Fruit fly (Drosophila melanogaster): Measurements from ENCODE around the gene Or65b.

The Or65b gene

DNA sequence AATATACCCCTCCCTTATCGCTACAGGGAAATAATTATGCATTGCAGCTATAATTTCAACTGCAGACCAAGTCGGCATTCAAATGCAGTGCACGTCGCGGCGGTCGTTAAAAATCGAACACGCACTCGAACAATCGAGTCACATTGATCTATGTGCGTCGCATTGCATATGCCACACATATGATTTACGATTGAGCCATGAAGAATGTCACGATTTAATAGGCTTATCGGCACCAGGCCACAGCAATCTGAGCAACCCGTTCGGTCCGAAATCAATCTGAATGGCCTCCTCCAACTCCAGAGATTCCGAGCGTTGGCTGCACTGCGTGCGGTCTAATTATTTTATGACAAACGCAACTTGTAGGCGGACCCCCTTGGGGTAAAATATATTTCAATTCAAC, 14.9 kb upstream of the Or65b start:
- TF ChIP-seq CG17359 (tag; optimal IDR thresholded peaks at IDR 0.05) (no peak), pzg (GFP tag; optimal IDR thresholded peaks at IDR 0.05) (no peak), slou (GFP tag; optimal IDR thresholded peaks at IDR 0.05) (no peak), HHEX (GFP tag; optimal IDR thresholded peaks at IDR 0.05) (no peak), slp2 (GFP tag; optimal IDR thresholded peaks at IDR 0.05) (no peak), grn (GFP tag; optimal IDR thresholded peaks at IDR 0.05) (peak; percentile 61), Rfx (GFP tag; IDR thresholded peaks at IDR 0.05) (no peak), Lpt (GFP tag; optimal IDR thresholded peaks at IDR 0.05) (no peak), CG10267 (tag; optimal IDR thresholded peaks at IDR 0.05) (no peak), Max (GFP tag; optimal IDR thresholded peaks at IDR 0.05) (no peak), CG43689 (GFP tag; IDR thresholded peaks at IDR 0.05) (no peak), E2f1 (GFP tag; IDR thresholded peaks at IDR 0.05) (no peak), kni (GFP tag; optimal IDR thresholded peaks at IDR 0.05) (peak; percentile 87), CG14014 (GFP tag; IDR thresholded peaks at IDR 0.05) (no peak), sr (GFP tag; IDR thresholded peaks at IDR 0.05) (0 out of 3 replicates have a peak, but pooled peaks have one; percentile 10), CG30431 (GFP tag; optimal IDR thresholded peaks at IDR 0.05) (no peak), so (GFP tag; IDR thresholded peaks at IDR 0.05) (no peak), Hr39 (optimal IDR thresholded peaks at IDR 0.05) (no peak), CG6854 (GFP tag; optimal IDR thresholded peaks at IDR 0.05) (no peak), GATAe (GFP tag; conservative IDR thresholded peaks at IDR 0.05) (no peak), Bteb2 (GFP tag; optimal IDR thresholded peaks at IDR 0.05) (no peak), disco-r (GFP tag; optimal IDR thresholded peaks at IDR 0.05) (no peak), fd64A (GFP tag; optimal IDR thresholded peaks at IDR 0.05) (no peak), amos (GFP tag; IDR thresholded peaks at IDR 0.05; ENCODE audit: partially characterized antibody) (no peak), CG1603 (tag; optimal IDR thresholded peaks at IDR 0.05) (no peak), oc (tag; optimal IDR thresholded peaks at IDR 0.05) (peak; percentile 21), gfzf (GFP tag; optimal IDR thresholded peaks at IDR 0.05) (no peak), pho (GFP tag; optimal IDR thresholded peaks at IDR 0.05) (no peak), Fer2 (tag; optimal IDR thresholded peaks at IDR 0.05) (no peak), Drgx (GFP tag; IDR thresholded peaks at IDR 0.05) (no peak), twi (tag; optimal IDR thresholded peaks at IDR 0.05) (peak; percentile 56), exex (tag; optimal IDR thresholded peaks at IDR 0.05) (no peak), dati (GFP tag; IDR thresholded peaks at IDR 0.05) (no peak), cad (GFP tag; optimal IDR thresholded peaks at IDR 0.05) (no peak), CG6175 (GFP tag; IDR thresholded peaks at IDR 0.05) (no peak), CG18476 (GFP tag; optimal IDR thresholded peaks at IDR 0.05) (no peak), Med (GFP tag) (no peak), ttk (GFP tag; IDR thresholded peaks at IDR 0.05) (no peak), otp (GFP tag; IDR thresholded peaks at IDR 0.05) (no peak), CG6791 (GFP tag; IDR thresholded peaks at IDR 0.05; ENCODE audit: partially characterized antibody) (no peak), Sox100B (GFP tag; optimal IDR thresholded peaks at IDR 0.05) (no peak), CG2199 (GFP tag; IDR thresholded peaks at IDR 0.05) (peak; percentile 46; the same call in 1 of the 3 replicates), Bdp1 (GFP tag; optimal IDR thresholded peaks at IDR 0.05) (no peak), row (GFP tag; IDR thresholded peaks at IDR 0.05) (no peak), sd (tag; optimal IDR thresholded peaks at IDR 0.05) (peak; percentile 27), Vsx1 (GFP tag; optimal IDR thresholded peaks at IDR 0.05) (peak; percentile 30), grau (tag; optimal IDR thresholded peaks at IDR 0.05) (no peak), lbe (GFP tag; optimal IDR thresholded peaks at IDR 0.05) (no peak), CG4617 (GFP tag; optimal IDR thresholded peaks at IDR 0.05; ENCODE audit: borderline replicate concordance) (no peak), CG16779 (GFP tag; IDR thresholded peaks at IDR 0.05) (no peak), HmgZ (tag; optimal IDR thresholded peaks at IDR 0.05) (no peak)
